Fruit fly (Drosophila melanogaster): ENCODE measurements around the gene Hsp27.

Hsp27 gene

DNA sequence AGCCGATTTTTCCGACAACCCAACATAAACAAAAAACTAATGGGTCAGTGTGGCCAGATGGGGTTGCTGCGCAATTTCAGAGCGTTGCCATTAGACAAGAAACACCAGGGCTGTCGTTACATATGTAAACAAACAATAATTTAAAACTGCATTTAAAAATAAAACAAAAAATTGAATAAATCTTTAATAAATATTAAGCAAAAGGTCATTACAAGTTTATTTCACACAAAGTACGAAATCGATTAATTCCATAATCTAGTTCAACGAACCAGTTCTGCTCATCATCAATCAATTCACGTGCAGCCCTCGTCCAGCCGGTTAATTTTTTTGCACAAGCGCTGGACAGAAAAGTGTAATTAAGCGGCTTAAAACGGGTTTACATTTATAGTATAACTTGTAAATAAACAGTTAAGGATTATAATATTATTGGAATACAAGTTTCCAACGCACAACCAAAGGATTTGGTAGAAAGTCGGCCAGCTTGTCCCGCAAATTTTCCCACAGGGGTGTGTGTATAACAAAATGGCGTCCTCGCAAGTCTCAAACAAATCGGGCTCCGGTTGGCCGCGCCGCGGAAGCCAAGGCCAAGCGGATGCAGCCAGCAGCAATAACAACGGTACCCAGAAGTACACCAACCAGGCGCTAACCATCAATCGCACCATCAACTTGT, 27.0 kb downstream of the Hsp27 start, which contains the start of the genes CG4022 and Cpsf5 (continued):
- TF ChIP-seq H2.0 (GFP tag; IDR thresholded peaks at IDR 0.05) (peak; percentile 81), CG7987 (GFP tag; optimal IDR thresholded peaks at IDR 0.05) (no peak), CG16779 (GFP tag; IDR thresholded peaks at IDR 0.05) (no peak), CG6654 (GFP tag; optimal IDR thresholded peaks at IDR 0.05) (no peak), aop (GFP tag; IDR thresholded peaks at IDR 0.05) (no peak), pho (GFP tag; optimal IDR thresholded peaks at IDR 0.05) (peak; percentile 67), CG4820 (GFP tag; optimal IDR thresholded peaks at IDR 0.05) (peak; percentile 61), kah (GFP tag; optimal IDR thresholded peaks at IDR 0.05) (peak; percentile 22), Camta (GFP tag; optimal IDR thresholded peaks at IDR 0.05) (peak; percentile 61), MTF-1 (GFP tag; optimal IDR thresholded peaks at IDR 0.05; ENCODE audit: borderline replicate concordance) (no peak), oc (tag; optimal IDR thresholded peaks at IDR 0.05) (peak; percentile 63), CG9215 (GFP tag; IDR thresholded peaks at IDR 0.05) (peak; percentile 82), CG4617 (GFP tag; optimal IDR thresholded peaks at IDR 0.05; ENCODE audit: borderline replicate concordance) (peak; percentile 85), CG13287 (GFP tag; IDR thresholded peaks at IDR 0.05; ENCODE audit: partially characterized antibody) (peak; percentile 68), CG11247 (GFP tag; IDR thresholded peaks at IDR 0.05) (peak; percentile 70), az2 (GFP tag; optimal IDR thresholded peaks at IDR 0.05) (peak; percentile 85), Gug (GFP tag; IDR thresholded peaks at IDR 0.05) (peak; percentile 58; the same call in 3 of the 4 replicates), CG12942 (GFP tag; optimal IDR thresholded peaks at IDR 0.05) (peak; percentile 73), Mes4 (GFP tag; optimal IDR thresholded peaks at IDR 0.05) (peak; percentile 32), Eip74EF (GFP tag; optimal IDR thresholded peaks at IDR 0.05) (peak in 1 of 2 experiments; percentile 36), CG12236 (GFP tag; optimal IDR thresholded peaks at IDR 0.05) (no peak), MESR4 (GFP tag; optimal IDR thresholded peaks at IDR 0.05) (peak; percentile 50), CG5245 (GFP tag; optimal IDR thresholded peaks at IDR 0.05) (peak; percentile 65), lov (optimal IDR thresholded peaks at IDR 0.05) (no peak), lov (GFP tag; IDR thresholded peaks at IDR 0.05) (peak; percentile 71; the same call in 2 of the 3 replicates), CG3407 (GFP tag; optimal IDR thresholded peaks at IDR 0.05) (peak; percentile 68), CG9727 (GFP tag; optimal IDR thresholded peaks at IDR 0.05) (peak; percentile 84), Max (GFP tag; optimal IDR thresholded peaks at IDR 0.05) (peak; percentile 86), lbe (GFP tag; optimal IDR thresholded peaks at IDR 0.05) (peak; percentile 66), HLH54F (GFP tag; optimal IDR thresholded peaks at IDR 0.05) (peak; percentile 75), wdn (GFP tag; IDR thresholded peaks at IDR 0.05) (peak; percentile 55; the same call in 1 of the 2 replicates), zfh2 (GFP tag; optimal IDR thresholded peaks at IDR 0.05) (peak; percentile 72), CG30020 (tag; optimal IDR thresholded peaks at IDR 0.05) (peak; percentile 78), jumu (GFP tag; optimal IDR thresholded peaks at IDR 0.05) (peak; percentile 67), CG9437 (GFP tag; optimal IDR thresholded peaks at IDR 0.05) (peak; percentile 60), CG7271 (tag; optimal IDR thresholded peaks at IDR 0.05) (peak; percentile 67), chif (GFP tag; optimal IDR thresholded peaks at IDR 0.05) (peak; percentile 63 to 70), CG8924 (tag; optimal IDR thresholded peaks at IDR 0.05) (peak; percentile 90), bcd (GFP tag; optimal IDR thresholded peaks at IDR 0.05) (peak; percentile 73), Abd-B (GFP tag; optimal IDR thresholded peaks at IDR 0.05) (peak; percentile 86), HLHmδ (GFP tag; optimal IDR thresholded peaks at IDR 0.05) (no peak), CG9932 (GFP tag; IDR thresholded peaks at IDR 0.05) (peak; percentile 93), CG1832 (GFP tag; optimal IDR thresholded peaks at IDR 0.05) (no peak), CG17568 (GFP tag; optimal IDR thresholded peaks at IDR 0.05) (peak; percentile 63), dmrt11E (tag; optimal IDR thresholded peaks at IDR 0.05) (peak; percentile 86), corto (GFP tag; optimal IDR thresholded peaks at IDR 0.05) (no peak), CG1647 (GFP tag; optimal IDR thresholded peaks at IDR 0.05) (peak; percentile 53), ci (GFP tag; IDR thresholded peaks at IDR 0.05) (peak; percentile 90), nmo (GFP tag; optimal IDR thresholded peaks at IDR 0.05) (peak; percentile 91), h (optimal IDR thresholded peaks at IDR 0.05) (no peak)
